Fruit fly (Drosophila melanogaster): ENCODE results near the gene CG10993.
A peak's percentile ranks its signal among the peaks of the same experiment; 100 is the strongest.

Gene CG10993

dm6 chrX:13821775-13822493, 31.0 kb upstream of the CG10993 start, which contains the start of gene Clic:
TSS of gene Clic (minus strand) at chrX:13822307.
- TF ChIP-seq CG8301 (tag; optimal IDR thresholded peaks at IDR 0.05): no peak
- no peak for TF ChIP-seq CG34367 (tag; optimal IDR thresholded peaks at IDR 0.05)
- TF ChIP-seq Pif1B (GFP tag; optimal IDR thresholded peaks at IDR 0.05): no peak
- peak; percentile 51; the same call in 2 of the 3 replicates for TF ChIP-seq CG4496 (GFP tag; IDR thresholded peaks at IDR 0.05)
- TF ChIP-seq rn (GFP tag; IDR thresholded peaks at IDR 0.05): no peak

dm6 chrX:13821039-13821774, 30.3 kb upstream of the CG10993 start:
- no peak for TF ChIP-seq CG13204 (GFP tag; optimal IDR thresholded peaks at IDR 0.05)
- no peak for TF ChIP-seq CG15710 (tag; optimal IDR thresholded peaks at IDR 0.05)
- TF ChIP-seq Pif1A (GFP tag; optimal IDR thresholded peaks at IDR 0.05): no peak
- no peak for TF ChIP-seq Snoo (tag; optimal IDR thresholded peaks at IDR 0.05)
- TF ChIP-seq CG4496 (GFP tag; IDR thresholded peaks at IDR 0.05): no peak
- TF ChIP-seq rn (GFP tag; IDR thresholded peaks at IDR 0.05): no peak
- TF ChIP-seq CG12605 (GFP tag; IDR thresholded peaks at IDR 0.05): no peak
- no peak for TF ChIP-seq Ets98B (GFP tag; IDR thresholded peaks at IDR 0.05)
- TF ChIP-seq Pif1B (GFP tag; optimal IDR thresholded peaks at IDR 0.05): peak; percentile 37
- TF ChIP-seq CG8301 (tag; optimal IDR thresholded peaks at IDR 0.05): peak; percentile 32
- no peak for TF ChIP-seq gl (tag; optimal IDR thresholded peaks at IDR 0.05)
- no peak for TF ChIP-seq fd96Ca (GFP tag; IDR thresholded peaks at IDR 0.05)
- TF ChIP-seq CG14655 (GFP tag; optimal IDR thresholded peaks at IDR 0.05): no peak
- TF ChIP-seq D1 (tag; optimal IDR thresholded peaks at IDR 0.05): no peak
- peak; percentile 7 for TF ChIP-seq CG9948 (tag; optimal IDR thresholded peaks at IDR 0.05)
- no peak for TF ChIP-seq CG32121 (GFP tag; IDR thresholded peaks at IDR 0.05)
- no peak for TF ChIP-seq CG10348 (GFP tag; IDR thresholded peaks at IDR 0.05)
- TF ChIP-seq CG17806 (tag; optimal IDR thresholded peaks at IDR 0.05): no peak
- peak; percentile 6 for TF ChIP-seq CG8159 (tag; optimal IDR thresholded peaks at IDR 0.05)
- TF ChIP-seq CG34367 (tag; optimal IDR thresholded peaks at IDR 0.05): no peak
- peak; percentile 11 for TF ChIP-seq EcR (GFP tag; optimal IDR thresholded peaks at IDR 0.05)

- TF ChIP-seq EcR (GFP tag; optimal IDR thresholded peaks at IDR 0.05): no peak
- no peak for TF ChIP-seq Ets98B (GFP tag; IDR thresholded peaks at IDR 0.05)
- TF ChIP-seq CG34367 (tag; optimal IDR thresholded peaks at IDR 0.05): no peak
Observed at dm6 chrX:13820310-13821038, 29.6 kb upstream of the CG10993 start.

- TF ChIP-seq CG17806 (tag; optimal IDR thresholded peaks at IDR 0.05) (no peak), D1 (tag; optimal IDR thresholded peaks at IDR 0.05) (no peak), CG15710 (tag; optimal IDR thresholded peaks at IDR 0.05) (no peak), Snoo (tag; optimal IDR thresholded peaks at IDR 0.05) (no peak)
Observed at dm6 chrX:13819682-13820081, 28.8 kb upstream of the CG10993 start.

- no peak for TF ChIP-seq CG13204 (GFP tag; optimal IDR thresholded peaks at IDR 0.05)
- TF ChIP-seq CG14655 (GFP tag; optimal IDR thresholded peaks at IDR 0.05): peak; percentile 53
- TF ChIP-seq Ets98B (GFP tag; IDR thresholded peaks at IDR 0.05): 0 out of 2 replicates have a peak, but pooled peaks have one; percentile 16
- TF ChIP-seq CG8301 (tag; optimal IDR thresholded peaks at IDR 0.05): peak; percentile 15
Observed at dm6 chrX:13818841-13819240, 27.9 kb upstream of the CG10993 start.

- no peak for TF ChIP-seq CG4496 (GFP tag; IDR thresholded peaks at IDR 0.05)
- no peak for TF ChIP-seq CG14655 (GFP tag; optimal IDR thresholded peaks at IDR 0.05)
- no peak for TF ChIP-seq CG8301 (tag; optimal IDR thresholded peaks at IDR 0.05)
- no peak for TF ChIP-seq CG32121 (GFP tag; IDR thresholded peaks at IDR 0.05)
- TF ChIP-seq CG13204 (GFP tag; optimal IDR thresholded peaks at IDR 0.05): no peak
- no peak for TF ChIP-seq Snoo (tag; optimal IDR thresholded peaks at IDR 0.05)
- TF ChIP-seq CG34367 (tag; optimal IDR thresholded peaks at IDR 0.05): no peak
- TF ChIP-seq EcR (GFP tag; optimal IDR thresholded peaks at IDR 0.05): no peak
- TF ChIP-seq CG17806 (tag; optimal IDR thresholded peaks at IDR 0.05): no peak
- TF ChIP-seq CG8159 (tag; optimal IDR thresholded peaks at IDR 0.05): no peak
- TF ChIP-seq Pif1B (GFP tag; optimal IDR thresholded peaks at IDR 0.05): no peak
- no peak for TF ChIP-seq Ets98B (GFP tag; IDR thresholded peaks at IDR 0.05)
- no peak for TF ChIP-seq Pif1A (GFP tag; optimal IDR thresholded peaks at IDR 0.05)
- TF ChIP-seq rn (GFP tag; IDR thresholded peaks at IDR 0.05): no peak
- no peak for TF ChIP-seq fd96Ca (GFP tag; IDR thresholded peaks at IDR 0.05)
- TF ChIP-seq CG12605 (GFP tag; IDR thresholded peaks at IDR 0.05): no peak
- TF ChIP-seq gl (tag; optimal IDR thresholded peaks at IDR 0.05): no peak
- no peak for TF ChIP-seq CG9948 (tag; optimal IDR thresholded peaks at IDR 0.05)
- TF ChIP-seq D1 (tag; optimal IDR thresholded peaks at IDR 0.05): no peak
Observed at dm6 chrX:13818172-13818472, 27.2 kb upstream of the CG10993 start.

Data from whole organism, pupa.